Fruit fly (Drosophila melanogaster): ENCODE results near the gene tgo.

DNA sequence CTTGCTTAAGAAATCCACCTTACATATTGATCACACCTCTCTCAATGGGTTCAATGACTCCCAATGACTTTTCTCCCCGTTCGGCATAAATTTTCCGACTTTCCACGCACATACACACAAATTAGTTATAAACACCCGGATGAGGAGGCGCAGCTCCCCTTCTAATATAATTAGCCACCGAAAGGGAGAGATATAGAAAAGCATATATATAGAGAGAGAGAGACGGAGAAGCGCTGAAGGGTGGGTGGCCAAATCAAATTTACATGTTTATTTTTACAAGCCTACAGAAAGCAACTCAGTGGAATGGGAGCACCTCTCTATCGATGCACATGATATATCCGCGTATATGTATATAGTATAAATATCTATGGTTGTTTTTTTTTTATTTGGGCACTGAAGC is 8.9 kb upstream of the tgo start:
- TF ChIP-seq pan (optimal IDR thresholded peaks at IDR 0.05) (no peak), psq (optimal IDR thresholded peaks at IDR 0.05) (no peak), CG8478 (optimal IDR thresholded peaks at IDR 0.05) (no peak), Dll (optimal IDR thresholded peaks at IDR 0.05) (no peak), usp (GFP tag; optimal IDR thresholded peaks at IDR 0.05) (no peak)

Data from whole organism.